Fruit fly (Drosophila melanogaster) whole organism, embryonic: ENCODE measurements around the gene CG10086.

ENCODE experiments used
- CG10147 ChIP-seq: fragments of 200-800 bp; sonication (Bioruptor generic); optimal IDR thresholded peaks from 2 replicates; lab custom pipeline; 2019; ENCODE audit warnings: missing biosample characterization, mild to moderate bottlenecking, missing genetic modification characterization, moderate library complexity
- CG10209 ChIP-seq: fragments of 200-800 bp; sonication (Bioruptor generic); optimal IDR thresholded peaks from 3 replicates; lab custom pipeline; 2017; ENCODE audit warnings: missing biosample characterization, mild to moderate bottlenecking, missing genetic modification characterization, missing genetic modification reagents
- CG10267 ChIP-seq: fragments of 200-800 bp; sonication (Bioruptor generic); optimal IDR thresholded peaks from 2 replicates; lab custom pipeline; 2018; ENCODE audit warnings: missing biosample characterization, mild to moderate bottlenecking, missing genetic modification characterization, moderate library complexity
- CG10654 ChIP-seq: fragments of 200-800 bp; sonication (Bioruptor generic); optimal IDR thresholded peaks from 2 replicates; lab custom pipeline; 2016; ENCODE audit warnings: missing biosample characterization, missing genetic modification characterization
- CG14667 ChIP-seq: fragments of 200-800 bp; sonication (Bioruptor generic); IDR thresholded peaks from 2 replicates; pipeline ENCODE4 v1.3.6; 2022; ENCODE audit warnings: missing biosample characterization, missing genetic modification characterization
- CG14710 ChIP-seq: fragments of 200-800 bp; sonication (Bioruptor generic); optimal IDR thresholded peaks from 3 replicates; lab custom pipeline; 2019; ENCODE audit warnings: missing biosample characterization, mild to moderate bottlenecking, missing genetic modification characterization, moderate library complexity
- CG14860 ChIP-seq: fragments of 200-800 bp; sonication (Bioruptor generic); IDR thresholded peaks from 3 replicates; pipeline ENCODE4 v1.3.6; 2022; ENCODE audit warnings: missing biosample characterization, missing genetic modification characterization; ENCODE audit not compliant: partially characterized antibody
- CG15269 ChIP-seq: fragments of 200-800 bp; sonication (Bioruptor generic); optimal IDR thresholded peaks from 2 replicates; lab custom pipeline; 2018; ENCODE audit warnings: missing biosample characterization, mild to moderate bottlenecking, missing genetic modification characterization, moderate library complexity
- CG18262 ChIP-seq: fragments of 200-800 bp; optimal IDR thresholded peaks from 3 replicates; lab custom pipeline; 2019; ENCODE audit warnings: missing biosample characterization, mild to moderate bottlenecking, missing genetic modification characterization, moderate library complexity
- CG18619 ChIP-seq: fragments of 200-800 bp; sonication (Bioruptor generic); optimal IDR thresholded peaks from 3 replicates; lab custom pipeline; 2017; ENCODE audit warnings: missing biosample characterization, mild to moderate bottlenecking, missing genetic modification characterization
- CG18764 ChIP-seq: fragments of 200-800 bp; sonication (Bioruptor generic); optimal IDR thresholded peaks from 3 replicates; lab custom pipeline; 2016; ENCODE audit warnings: missing biosample characterization, missing genetic modification characterization
- CG3281 ChIP-seq: fragments of 200-800 bp; sonication (Bioruptor generic); optimal IDR thresholded peaks from 3 replicates; lab custom pipeline; 2017; ENCODE audit warnings: missing biosample characterization, mild to moderate bottlenecking, missing genetic modification characterization
- CG6854 ChIP-seq: fragments of 200-800 bp; sonication (Bioruptor generic); optimal IDR thresholded peaks from 3 replicates; lab custom pipeline; 2017; ENCODE audit warnings: missing biosample characterization, mild to moderate bottlenecking, missing genetic modification characterization
- CG8089 ChIP-seq: fragments of 200-800 bp; sonication (Bioruptor generic); optimal IDR thresholded peaks from 3 replicates; lab custom pipeline; 2016; ENCODE audit warnings: missing biosample characterization, missing genetic modification characterization
- CG8359 ChIP-seq: fragments of 200-800 bp; sonication (Bioruptor generic); optimal IDR thresholded peaks from 2 replicates; lab custom pipeline; 2017; ENCODE audit warnings: missing biosample characterization, mild to moderate bottlenecking, missing genetic modification characterization, borderline replicate concordance
- CG8478 ChIP-seq: fragments of >200 bp; optimal IDR thresholded peaks from 2 replicates; lab custom pipeline; 2018
- CG9876 ChIP-seq: fragments of 200-800 bp; sonication (Bioruptor generic); optimal IDR thresholded peaks from 2 replicates; lab custom pipeline; 2016; ENCODE audit warnings: missing biosample characterization, missing genetic modification characterization
- CTCF ChIP-seq: fragments of 200-800 bp; sonication (Bioruptor generic); optimal IDR thresholded peaks from 2 replicates; lab custom pipeline; 2017; ENCODE audit warnings: missing biosample characterization, mild to moderate bottlenecking, missing genetic modification characterization, moderate library complexity
- Chrac-16 ChIP-seq: fragments of 200-800 bp; sonication (Bioruptor generic); optimal IDR thresholded peaks from 3 replicates; lab custom pipeline; 2016; ENCODE audit warnings: missing biosample characterization, missing genetic modification characterization
- D ChIP-seq, 2 experiments: fragments of 200-800 bp in 1 of 2; fragments of >200 bp in 1 of 2; sonication (Bioruptor generic) in 1 of 2; optimal IDR thresholded peaks; 2 replicates in 1 of 2; 3 replicates in 1 of 2; lab custom pipeline; 2017; ENCODE audit warnings: mild to moderate bottlenecking in 1 of 2, missing biosample characterization in 1 of 2, missing genetic modification characterization in 1 of 2, missing genetic modification reagents in 1 of 2
- D19A ChIP-seq: fragments of 200-800 bp; optimal IDR thresholded peaks from 3 replicates; lab custom pipeline; 2019; ENCODE audit warnings: missing biosample characterization, mild to moderate bottlenecking, missing genetic modification characterization, moderate library complexity
- Doc2 ChIP-seq: fragments of 200-800 bp; sonication (Bioruptor generic); IDR thresholded peaks from 2 replicates; pipeline ENCODE4 v1.3.6; 2022; ENCODE audit warnings: missing biosample characterization, missing genetic modification characterization
- Ets65A ChIP-seq: fragments of 200-800 bp; sonication (Bioruptor generic); peaks from one replicate; lab custom pipeline; 2016; ENCODE audit warnings: missing biosample characterization, missing genetic modification characterization
- Ets97D ChIP-seq: fragments of 200-800 bp; sonication (Bioruptor generic); optimal IDR thresholded peaks from 3 replicates; lab custom pipeline; 2016; ENCODE audit warnings: missing biosample characterization, missing genetic modification characterization
- Fer1 ChIP-seq: fragments of 200-800 bp; sonication (Bioruptor generic); optimal IDR thresholded peaks from 2 replicates; lab custom pipeline; 2017; ENCODE audit warnings: missing biosample characterization, mild to moderate bottlenecking, missing genetic modification characterization
- Gug ChIP-seq: fragments of 200-800 bp; sonication (Bioruptor generic); IDR thresholded peaks from 4 replicates; pipeline ENCODE4 v1.3.6; 2022; ENCODE audit warnings: missing biosample characterization, missing genetic modification characterization
- HHEX ChIP-seq: fragments of 200-800 bp; sonication (Bioruptor generic); optimal IDR thresholded peaks from 3 replicates; lab custom pipeline; 2017; ENCODE audit warnings: missing biosample characterization, mild to moderate bottlenecking, missing genetic modification characterization, missing genetic modification reagents
- HLH54F ChIP-seq: fragments of 200-800 bp; sonication (Bioruptor generic); optimal IDR thresholded peaks from 3 replicates; lab custom pipeline; 2016; ENCODE audit warnings: missing biosample characterization, missing genetic modification characterization
- Hey ChIP-seq: fragments of 200-800 bp; sonication (Bioruptor generic); optimal IDR thresholded peaks from 3 replicates; lab custom pipeline; 2018; ENCODE audit warnings: missing biosample characterization, mild to moderate bottlenecking, missing genetic modification characterization
- Hr51 ChIP-seq, 2 experiments: fragments of 200-800 bp; sonication (Bioruptor generic); optimal IDR thresholded peaks; 2 replicates in 1 of 2; 3 replicates in 1 of 2; lab custom pipeline; 2016 to 2018; ENCODE audit warnings: missing biosample characterization in 2 of 2, missing genetic modification characterization in 2 of 2, mild to moderate bottlenecking in 1 of 2, moderate library complexity in 1 of 2
- Jarid2 ChIP-seq: fragments of 200-800 bp; sonication (Bioruptor generic); optimal IDR thresholded peaks from 3 replicates; lab custom pipeline; 2017; ENCODE audit warnings: mild to moderate bottlenecking, missing biosample characterization, missing genetic modification reagents, missing genetic modification characterization
- NC2β ChIP-seq: fragments of 200-800 bp; sonication (Bioruptor generic); optimal IDR thresholded peaks from 2 replicates; lab custom pipeline; 2016; ENCODE audit warnings: missing biosample characterization, missing genetic modification characterization
- Nf-YB ChIP-seq: fragments of 200-800 bp; sonication (Bioruptor generic); optimal IDR thresholded peaks from 3 replicates; lab custom pipeline; 2019; ENCODE audit warnings: missing biosample characterization, mild to moderate bottlenecking, missing genetic modification characterization, moderate library complexity
- Six4 ChIP-seq: fragments of 200-800 bp; sonication (Bioruptor generic); optimal IDR thresholded peaks from 2 replicates; lab custom pipeline; 2016; ENCODE audit warnings: missing biosample characterization, missing genetic modification characterization
- Spps ChIP-seq: fragments of 200-800 bp; sonication (Bioruptor generic); optimal IDR thresholded peaks from 2 replicates; lab custom pipeline; 2018; ENCODE audit warnings: missing biosample characterization, mild to moderate bottlenecking, missing genetic modification characterization
- ara ChIP-seq: fragments of 200-800 bp; sonication (Bioruptor generic); IDR thresholded peaks from 2 replicates; pipeline ENCODE4 v1.3.6; 2022; ENCODE audit warnings: missing biosample characterization, missing genetic modification characterization
- chm ChIP-seq: fragments of 200-800 bp; sonication (Bioruptor generic); IDR thresholded peaks from 2 replicates; pipeline ENCODE4 v1.3.6; 2022; ENCODE audit warnings: missing biosample characterization, missing genetic modification characterization
- crp ChIP-seq, 2 experiments: fragments of 200-800 bp; sonication (Bioruptor generic); optimal IDR thresholded peaks; 2 replicates in 1 of 2; 3 replicates in 1 of 2; lab custom pipeline; 2017; ENCODE audit warnings: missing biosample characterization in 2 of 2, missing genetic modification characterization in 2 of 2, mild to moderate bottlenecking in 1 of 2, moderate library complexity in 1 of 2
- dmrt99B ChIP-seq: fragments of 200-800 bp; sonication (Bioruptor generic); optimal IDR thresholded peaks from 2 replicates; lab custom pipeline; 2018; ENCODE audit warnings: missing biosample characterization, mild to moderate bottlenecking, missing genetic modification characterization, moderate library complexity
- inv ChIP-seq: fragments of 200-800 bp; sonication (Bioruptor generic); IDR thresholded peaks from 2 replicates; pipeline ENCODE4 v1.3.6; 2022; ENCODE audit warnings: missing biosample characterization, missing genetic modification characterization; ENCODE audit not compliant: partially characterized antibody
- odd ChIP-seq: fragments of 200-800 bp; sonication (Bioruptor generic); optimal IDR thresholded peaks from 2 replicates; lab custom pipeline; 2017; ENCODE audit warnings: missing biosample characterization, mild to moderate bottlenecking, missing genetic modification characterization
- otp ChIP-seq: fragments of 200-800 bp; sonication (Bioruptor generic); IDR thresholded peaks from 3 replicates; pipeline ENCODE4, ENCODE4 v1.3.6; 2022; ENCODE audit warnings: missing biosample characterization, missing genetic modification characterization
- pb ChIP-seq: fragments of 200-800 bp; sonication (Bioruptor generic); optimal IDR thresholded peaks from 3 replicates; lab custom pipeline; 2016; ENCODE audit warnings: missing biosample characterization, missing genetic modification characterization
- rib ChIP-seq: fragments of 200-800 bp; sonication (Bioruptor generic); IDR thresholded peaks from 2 replicates; pipeline ENCODE4 v1.3.6; 2022; ENCODE audit warnings: missing biosample characterization, missing genetic modification characterization
- seq ChIP-seq: fragments of 200-800 bp; sonication (Bioruptor generic); IDR thresholded peaks from 2 replicates; pipeline ENCODE4 v1.3.6; 2022; ENCODE audit warnings: missing biosample characterization, missing genetic modification characterization
- shn ChIP-seq: fragments of 200-800 bp; sonication (Bioruptor generic); optimal IDR thresholded peaks from 3 replicates; lab custom pipeline; 2016; ENCODE audit warnings: missing biosample characterization, missing genetic modification characterization
- so ChIP-seq: fragments of 200-800 bp; sonication (Bioruptor generic); IDR thresholded peaks from 3 replicates; pipeline ENCODE4 v1.3.6; 2022; ENCODE audit warnings: missing biosample characterization, missing genetic modification characterization
- tio ChIP-seq: fragments of 200-800 bp; sonication (Bioruptor generic); optimal IDR thresholded peaks from 2 replicates; lab custom pipeline; 2017; ENCODE audit warnings: missing biosample characterization, missing genetic modification characterization, inconsistent platforms
- unpg ChIP-seq: fragments of 200-800 bp; sonication (Bioruptor generic); optimal IDR thresholded peaks from 3 replicates; lab custom pipeline; 2018; ENCODE audit warnings: missing biosample characterization, mild to moderate bottlenecking, missing genetic modification characterization, moderate library complexity
- zen ChIP-seq: fragments of 200-800 bp; sonication (Bioruptor generic); optimal IDR thresholded peaks from 3 replicates; lab custom pipeline; 2018; ENCODE audit warnings: missing biosample characterization, mild to moderate bottlenecking, missing genetic modification characterization, moderate library complexity

Gene CG10086

dm6 chr3R:7813981-7814529 is 23.6 kb downstream of the CG10086 start, which contains the start of gene CG34384 (continued):
- peak; percentile 55 for TF ChIP-seq CG10267 (tag; lab: Kevin White, UChicago)
- no peak for TF ChIP-seq inv (GFP tag; lab: Robert Waterston, UW)
- TF ChIP-seq Gug (GFP tag; lab: Robert Waterston, UW), result peak; percentile 65; the same call in 2 of the 4 replicates
- peak; percentile 22 for TF ChIP-seq NC2β (GFP tag; lab: Kevin White, UChicago)
- TF ChIP-seq CG8478, result no peak
- TF ChIP-seq Hey, result no peak
- TF ChIP-seq CG14710 (tag; lab: Kevin White, UChicago), result peak; percentile 72
- peak; percentile 40 for TF ChIP-seq CG8359 (GFP tag; lab: Kevin White, UChicago)
- TF ChIP-seq Ets65A (GFP tag; lab: Kevin White, UChicago), result peak; percentile 85
- peak; percentile 18 for TF ChIP-seq Nf-YB (GFP tag; lab: Kevin White, UChicago)
- TF ChIP-seq CG18619 (GFP tag; lab: Kevin White, UChicago), result peak; percentile 70
- peak; percentile 72 for TF ChIP-seq CG10147
- TF ChIP-seq odd, result peak; percentile 18
- TF ChIP-seq CG3281 (GFP tag; lab: Kevin White, UChicago), result peak; percentile 80
- TF ChIP-seq Hr51 (GFP tag; optimal IDR thresholded peaks at IDR 0.05; lab: Kevin White, UChicago), result peak; percentile 6 to 49
- TF ChIP-seq Jarid2 (GFP tag; lab: Kevin White, UChicago), result no peak
- peak; percentile 24 for TF ChIP-seq zen (tag; lab: Kevin White, UChicago)
- no peak for TF ChIP-seq ara (GFP tag; lab: Robert Waterston, UW)
- no peak for TF ChIP-seq chm
- peak; percentile 33 for TF ChIP-seq CG10209 (GFP tag; lab: Kevin White, UChicago)
- TF ChIP-seq Chrac-16 (GFP tag; lab: Kevin White, UChicago), result peak; percentile 14
- no peak for TF ChIP-seq so (GFP tag; lab: Robert Waterston, UW)
- no peak for TF ChIP-seq Ets97D (GFP tag; lab: Kevin White, UChicago)
- TF ChIP-seq CG6854 (GFP tag; lab: Kevin White, UChicago), result peak; percentile 65
- peak; percentile 8 for TF ChIP-seq CG8089 (GFP tag; lab: Kevin White, UChicago)
- TF ChIP-seq tio (GFP tag; lab: Kevin White, UChicago), result peak; percentile 42
- no peak for TF ChIP-seq CTCF (GFP tag; lab: Kevin White, UChicago)
- TF ChIP-seq seq, result 0 out of 2 replicates have a peak, but pooled peaks have one; percentile 30
- TF ChIP-seq CG18262 (tag; lab: Kevin White, UChicago), result peak; percentile 75
- TF ChIP-seq Fer1, result peak; percentile 79
- peak in 1 of 2 experiments; percentile 18 for TF ChIP-seq crp (GFP tag; optimal IDR thresholded peaks at IDR 0.05; lab: Kevin White, UChicago)
- no peak for TF ChIP-seq CG9876 (GFP tag; lab: Kevin White, UChicago)
- no peak for TF ChIP-seq CG14860 (GFP tag; lab: Robert Waterston, UW)
- TF ChIP-seq unpg, result peak; percentile 14
- no peak for TF ChIP-seq CG18764 (GFP tag; lab: Kevin White, UChicago)
- TF ChIP-seq rib (GFP tag; lab: Robert Waterston, UW), result no peak
- peak; percentile 27 for TF ChIP-seq HLH54F
- TF ChIP-seq pb (GFP tag; lab: Kevin White, UChicago), result no peak
- no peak for TF ChIP-seq otp (GFP tag; lab: Robert Waterston, UW)
- peak; percentile 21 for TF ChIP-seq CG10654 (GFP tag; lab: Kevin White, UChicago)
- no peak for TF ChIP-seq Doc2 (GFP tag; lab: Robert Waterston, UW)
- peak; percentile 39 for TF ChIP-seq Six4 (GFP tag; lab: Kevin White, UChicago)
- TF ChIP-seq shn, result no peak
- TF ChIP-seq CG15269 (tag; lab: Kevin White, UChicago), result peak; percentile 48
- no peak for TF ChIP-seq D (optimal IDR thresholded peaks at IDR 0.05; lab: Kevin White, UChicago)
- peak; percentile 59 for TF ChIP-seq D (GFP tag; optimal IDR thresholded peaks at IDR 0.05; lab: Kevin White, UChicago)
- no peak for TF ChIP-seq CG14667
- TF ChIP-seq Spps (tag; lab: Kevin White, UChicago), result no peak
- peak; percentile 70 for TF ChIP-seq dmrt99B (tag; lab: Kevin White, UChicago)
- TF ChIP-seq D19A (tag; lab: Kevin White, UChicago), result peak; percentile 59
- peak; percentile 50 for TF ChIP-seq HHEX (GFP tag; lab: Kevin White, UChicago)
